Worm (Caenorhabditis elegans) whole organism, L2 larva: Measurements from ENCODE around the gene chil-25.

Experiments used
- alr-1 ChIP-seq: fragments of 150-350 bp; optimal IDR thresholded peaks from 2 replicates; lab custom pipeline; 2014; ENCODE audit warnings: missing biosample characterization, missing genetic modification characterization
- ama-1 ChIP-seq: fragments of 150-350 bp; optimal IDR thresholded peaks from 2 replicates; lab custom pipeline; 2018; ENCODE audit warnings: inconsistent platforms
- ceh-82 ChIP-seq: fragments of 150-350 bp; optimal IDR thresholded peaks from 2 replicates; lab custom pipeline; 2014; ENCODE audit warnings: missing biosample characterization, missing genetic modification characterization
- crh-2 ChIP-seq: sonication (generic microtip); optimal IDR thresholded peaks from 2 replicates; lab custom pipeline; 2017; ENCODE audit warnings: missing biosample characterization, missing genetic modification characterization
- elt-3 ChIP-seq: sonication (generic microtip); optimal IDR thresholded peaks from 2 replicates; lab custom pipeline; 2017; ENCODE audit warnings: missing biosample characterization, missing genetic modification characterization
- fos-1 ChIP-seq: fragments of 150-350 bp; optimal IDR thresholded peaks from 2 replicates; lab custom pipeline; 2014; ENCODE audit warnings: missing biosample characterization, missing genetic modification characterization
- lin-39 ChIP-seq: fragments of 150-350 bp; optimal IDR thresholded peaks from 2 replicates; lab custom pipeline; 2014; ENCODE audit warnings: missing biosample characterization, missing genetic modification reagents, missing genetic modification characterization
- nhr-11 ChIP-seq: fragments of 150-350 bp; optimal IDR thresholded peaks from 2 replicates; lab custom pipeline; 2014; ENCODE audit warnings: missing biosample characterization, missing genetic modification characterization
- nhr-237 ChIP-seq: fragments of 150-350 bp; optimal IDR thresholded peaks from 2 replicates; lab custom pipeline; 2014; ENCODE audit warnings: missing biosample characterization, missing genetic modification characterization
- nhr-77 ChIP-seq: fragments of 150-350 bp; optimal IDR thresholded peaks from 2 replicates; lab custom pipeline; 2014; ENCODE audit warnings: missing biosample characterization, missing genetic modification characterization
- snpc-4 ChIP-seq: fragments of 150-350 bp; optimal IDR thresholded peaks from 2 replicates; lab custom pipeline; 2014; ENCODE audit warnings: missing biosample characterization, missing genetic modification characterization
- unc-62 ChIP-seq: fragments of 150-350 bp; optimal IDR thresholded peaks from 2 replicates; lab custom pipeline; 2014; ENCODE audit warnings: missing biosample characterization, missing genetic modification reagents, missing genetic modification characterization
- ztf-4 ChIP-seq: fragments of 150-350 bp; optimal IDR thresholded peaks from 2 replicates; lab custom pipeline; 2014; ENCODE audit warnings: missing biosample characterization, missing genetic modification characterization

DNA sequence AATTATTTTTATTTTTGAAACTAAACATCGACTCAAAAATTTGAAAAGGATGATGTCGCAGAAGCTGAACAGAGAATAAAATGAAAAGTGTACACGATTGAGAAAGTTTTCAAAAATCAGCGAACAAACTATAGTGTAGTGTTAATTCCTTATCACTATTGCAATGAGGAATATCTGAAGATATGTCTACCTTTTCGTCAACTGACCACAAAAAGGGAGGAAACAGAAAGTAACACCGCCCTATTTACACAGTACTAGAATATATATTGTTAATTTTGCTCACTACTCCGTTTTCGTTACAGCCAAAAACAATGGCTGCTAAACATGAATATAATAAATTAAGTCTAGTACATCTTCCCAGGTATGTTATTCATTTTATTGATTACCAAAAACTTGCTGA is 26.3 kb downstream of the chil-25 start, which contains the start of gene chil-18:
- no peak for TF ChIP-seq nhr-11 (tag; lab: Kevin White, UChicago)
- no peak for TF ChIP-seq ceh-82 (tag; lab: Kevin White, UChicago)
- TF ChIP-seq crh-2 (tag; lab: Kevin White, UChicago), result no peak
- no peak for TF ChIP-seq lin-39
- TF ChIP-seq nhr-237 (tag; lab: Kevin White, UChicago), result no peak
- TF ChIP-seq elt-3 (tag; lab: Kevin White, UChicago), result no peak
- no peak for TF ChIP-seq unc-62 (GFP tag; lab: Kevin White, UChicago)
- no peak for TF ChIP-seq snpc-4 (tag; lab: Kevin White, UChicago)
- TF ChIP-seq ztf-4 (tag; lab: Kevin White, UChicago), result no peak
- TF ChIP-seq nhr-77 (tag; lab: Kevin White, UChicago), result no peak
- no peak for TF ChIP-seq alr-1
- TF ChIP-seq ama-1, result no peak
- no peak for TF ChIP-seq fos-1 (tag; lab: Kevin White, UChicago)
